Fruit fly (Drosophila melanogaster): ENCODE data around the gene CG31709.

DNA sequence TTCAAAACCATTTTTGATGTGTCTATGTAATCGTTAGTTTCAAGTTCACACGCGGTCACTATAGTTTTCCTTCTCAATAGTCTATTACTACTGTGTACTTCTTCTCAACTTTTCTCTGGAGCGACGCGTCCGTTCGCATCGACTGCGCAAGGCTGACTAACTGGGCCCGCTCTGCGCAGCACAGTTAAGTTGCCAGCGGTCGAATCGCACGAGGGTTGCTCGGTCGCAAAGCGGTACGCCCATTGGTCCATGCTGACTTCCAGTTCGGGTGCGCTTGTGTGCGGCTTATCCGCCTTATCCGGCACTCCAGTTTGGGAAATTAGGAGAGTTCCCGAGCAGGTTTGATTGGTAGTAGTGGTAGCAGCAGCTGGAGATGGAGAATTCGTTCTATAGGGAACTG, 2.1 kb upstream of the CG31709 start, which contains the start of gene gcm:
- TF ChIP-seq Mnt (GFP tag; optimal IDR thresholded peaks at IDR 0.05) (no peak), CG7045 (GFP tag; optimal IDR thresholded peaks at IDR 0.05) (no peak), CG7101 (tag; optimal IDR thresholded peaks at IDR 0.05) (no peak), CG12768 (GFP tag; optimal IDR thresholded peaks at IDR 0.05) (no peak), CG33017 (tag; optimal IDR thresholded peaks at IDR 0.05) (no peak), Crg-1 (GFP tag; optimal IDR thresholded peaks at IDR 0.05) (no peak)

Measured in whole organism, adult.